Worm (Caenorhabditis elegans) whole organism, midembryonic: ENCODE results near the gene Y48C3A.5.

Source experiments
- T22C8.4 ChIP-seq: fragments of 200-800 bp; sonication (Bioruptor generic); IDR thresholded peaks from 2 replicates; pipeline ENCODE4 v1.3.6; 2022; ENCODE audit warnings: missing genetic modification characterization, missing compliant biosample characterization
- cog-1 ChIP-seq: sonication (generic microtip); optimal IDR thresholded peaks from 2 replicates; lab custom pipeline; 2016; ENCODE audit warnings: missing genetic modification characterization, missing compliant biosample characterization
- flt-1 ChIP-seq: fragments of 200-800 bp; sonication (Bioruptor generic); IDR thresholded peaks from 2 replicates; pipeline ENCODE4 v1.3.6; 2022; ENCODE audit warnings: missing genetic modification characterization, missing compliant biosample characterization
- klf-2 ChIP-seq: fragments of 200-800 bp; sonication (Bioruptor generic); conservative IDR thresholded peaks from 2 replicates; pipeline ENCODE4 v1.3.6; 2022; ENCODE audit warnings: missing genetic modification reagents, missing genetic modification characterization, missing compliant biosample characterization
- med-1 ChIP-seq: sonication (generic microtip); optimal IDR thresholded peaks from 2 replicates; lab custom pipeline; 2017; ENCODE audit warnings: missing genetic modification characterization, mild to moderate bottlenecking, missing compliant biosample characterization, antibody characterized with exemption, missing genetic modification reagents; ENCODE audit not compliant: insufficient read depth
- ref-1 ChIP-seq: fragments of 200-800 bp; sonication (Bioruptor generic); conservative IDR thresholded peaks from 2 replicates; pipeline ENCODE4 v1.3.6; 2022; ENCODE audit warnings: missing genetic modification reagents, missing genetic modification characterization, missing compliant biosample characterization
- tab-1 ChIP-seq: fragments of 200-800 bp; sonication (Bioruptor generic); IDR thresholded peaks from 2 replicates; pipeline ENCODE4 v1.3.6; 2022; ENCODE audit warnings: missing genetic modification characterization, missing compliant biosample characterization
- ztf-23 ChIP-seq: fragments of 200-800 bp; sonication (Bioruptor generic); IDR thresholded peaks from 2 replicates; pipeline ENCODE4 v1.3.6; 2022; ENCODE audit warnings: missing genetic modification reagents, missing genetic modification characterization, missing compliant biosample characterization
- ztf-29 ChIP-seq: fragments of 200-800 bp; sonication (Bioruptor generic); IDR thresholded peaks from 2 replicates; pipeline ENCODE4 v1.3.6; 2022; ENCODE audit warnings: missing genetic modification reagents, missing genetic modification characterization, missing compliant biosample characterization

Gene Y48C3A.5

DNA sequence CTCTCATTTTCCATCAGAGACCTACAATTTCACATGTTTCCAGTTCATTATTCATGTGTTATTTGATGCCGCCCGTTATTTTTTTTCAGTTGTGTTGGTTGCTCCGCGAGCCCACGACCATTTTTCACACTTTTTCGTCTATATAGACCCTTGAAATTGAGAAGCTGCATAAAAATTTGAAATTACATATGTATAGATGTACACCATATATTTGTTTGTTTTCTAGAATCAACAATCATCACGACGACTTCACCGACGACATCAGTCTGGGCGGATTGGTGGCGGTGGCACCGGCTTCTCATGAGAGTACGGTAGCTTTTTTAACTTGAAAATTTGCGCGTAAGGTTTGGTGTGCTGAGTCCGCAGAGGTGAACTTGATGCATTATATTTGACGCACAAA, at the start of gene Y48C3A.5:
Gene Y48C3A.5 (plus strand): TSS at position 301 of the 400 bp plus-strand sequence.
- TF ChIP-seq cog-1 (no peak), flt-1 (GFP tag; lab: Robert Waterston, UW) (no peak), T22C8.4 (no peak), klf-2 (GFP tag; lab: Robert Waterston, UW) (no peak), ztf-29 (no peak), med-1 (no peak), ztf-23 (no peak), ref-1 (GFP tag; lab: Robert Waterston, UW) (no peak), tab-1 (GFP tag; lab: Robert Waterston, UW) (no peak)

DNA sequence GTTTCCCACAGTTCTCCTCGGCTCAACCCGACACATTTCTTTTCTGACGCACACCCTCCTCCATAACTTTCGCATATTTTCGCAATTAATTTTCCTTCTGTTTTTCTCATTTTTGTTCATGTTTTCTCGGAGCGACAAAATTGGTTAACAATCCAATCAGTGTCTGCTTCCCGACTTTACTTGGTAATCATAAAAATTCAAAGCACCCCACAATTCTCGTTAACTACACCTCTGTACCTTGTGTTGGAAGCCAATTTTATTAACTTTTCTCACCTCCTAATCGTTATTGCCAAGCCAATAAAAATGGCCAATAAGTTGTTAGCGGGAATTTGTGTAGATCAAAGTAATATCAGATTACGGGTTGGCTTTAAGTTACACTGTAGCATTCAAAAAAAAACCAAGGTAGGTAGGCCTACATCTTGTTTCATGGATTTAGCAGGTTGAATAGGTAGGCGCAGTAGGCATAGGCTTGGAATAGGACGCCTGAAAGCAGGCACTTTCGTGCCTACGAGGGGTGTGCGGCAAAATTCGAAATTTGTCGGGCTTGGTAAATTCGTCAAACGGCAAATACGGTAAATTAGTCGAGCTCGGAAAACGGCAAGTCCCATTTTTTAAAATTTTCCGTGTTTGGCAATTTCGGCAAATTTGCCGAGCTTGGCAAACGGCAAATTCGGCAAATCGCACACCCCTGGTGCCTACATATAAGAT, 40.2 kb upstream of the Y48C3A.5 start:
- TF ChIP-seq ztf-29 (no peak), cog-1 (no peak), flt-1 (GFP tag; lab: Robert Waterston, UW) (no peak), ztf-23 (no peak), klf-2 (GFP tag; lab: Robert Waterston, UW) (no peak), med-1 (no peak), ref-1 (GFP tag; lab: Robert Waterston, UW) (no peak), T22C8.4 (no peak), tab-1 (GFP tag; lab: Robert Waterston, UW) (no peak)

DNA sequence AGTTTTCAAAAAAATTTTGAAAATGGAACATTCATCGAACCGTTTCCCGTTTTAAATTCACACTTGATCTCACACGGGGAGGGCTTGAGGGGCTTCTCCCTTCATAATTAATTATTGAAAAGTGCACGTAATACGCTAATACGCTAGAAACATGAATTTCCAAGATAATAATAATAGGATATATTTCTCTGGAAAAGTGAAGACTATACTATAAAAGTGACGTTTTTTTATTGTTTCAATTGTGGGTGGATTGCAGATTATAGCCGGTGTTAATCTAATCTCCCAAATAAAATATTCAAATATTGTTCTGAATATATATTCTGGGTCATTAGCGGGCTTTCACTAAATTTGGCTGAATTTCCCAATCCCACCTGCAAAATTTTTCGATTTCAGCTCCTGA, 37.2 kb upstream of the Y48C3A.5 start:
- TF ChIP-seq T22C8.4 = no peak
- no peak for TF ChIP-seq cog-1
- TF ChIP-seq tab-1 (GFP tag; lab: Robert Waterston, UW) = no peak
- TF ChIP-seq flt-1 (GFP tag; lab: Robert Waterston, UW) = no peak
- no peak for TF ChIP-seq klf-2 (GFP tag; lab: Robert Waterston, UW)
- no peak for TF ChIP-seq ztf-23
- no peak for TF ChIP-seq med-1

ce11 chrII:13235289-13235688, 35.6 kb upstream of the Y48C3A.5 start, which contains the start of gene flp-16:
Gene flp-16 (plus strand): TSS chrII:13235306.
- TF ChIP-seq cog-1 (no peak), ztf-23 (no peak), tab-1 (GFP tag; lab: Robert Waterston, UW) (no peak), flt-1 (GFP tag; lab: Robert Waterston, UW) (no peak), med-1 (no peak), klf-2 (GFP tag; lab: Robert Waterston, UW) (no peak), ztf-29 (no peak), T22C8.4 (no peak), ref-1 (GFP tag; lab: Robert Waterston, UW) (no peak)

ce11 chrII:13237829-13238404, 33.0 kb upstream of the Y48C3A.5 start, which contains the start of gene romo-1:
Gene romo-1 (minus strand): TSS chrII:13237907.
- TF ChIP-seq T22C8.4 (no peak), flt-1 (GFP tag; lab: Robert Waterston, UW) (no peak), ztf-23 (no peak), med-1 (no peak), ztf-29 (no peak)

- TF ChIP-seq tab-1 (GFP tag; lab: Robert Waterston, UW) = no peak
- TF ChIP-seq T22C8.4 = no peak
- TF ChIP-seq ztf-29 = no peak
Observed at ce11 chrII:13239593-13239992, 31.3 kb upstream of the Y48C3A.5 start.

DNA sequence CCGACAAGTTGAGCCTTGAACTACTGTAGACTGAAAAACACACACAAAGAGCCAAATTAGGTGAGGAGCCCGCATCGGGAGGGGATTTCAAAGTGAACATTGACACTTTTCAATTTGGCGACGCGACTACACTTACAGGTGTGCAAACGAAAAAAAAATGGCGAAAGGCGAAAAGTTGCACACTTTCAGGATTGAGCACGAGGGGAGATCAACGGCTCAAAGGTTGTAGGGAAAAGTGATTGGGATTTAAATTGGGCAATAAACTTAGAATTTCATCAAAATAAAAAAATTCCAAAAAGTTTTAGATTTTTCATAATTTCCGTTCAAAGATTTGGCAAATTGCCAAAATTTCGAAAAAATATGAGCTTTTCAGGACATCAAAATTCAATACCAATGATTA, 27.9 kb upstream of the Y48C3A.5 start, which contains the start of gene F15D4.4:
Gene F15D4.4 (minus strand): TSS at position 101 of the 400 bp plus-strand sequence.
- TF ChIP-seq klf-2 (GFP tag; lab: Robert Waterston, UW) (no peak), ztf-23 (no peak), ref-1 (GFP tag; lab: Robert Waterston, UW) (no peak), flt-1 (GFP tag; lab: Robert Waterston, UW) (no peak), cog-1 (no peak), tab-1 (GFP tag; lab: Robert Waterston, UW) (no peak), med-1 (no peak), T22C8.4 (no peak), ztf-29 (no peak)

- TF ChIP-seq tab-1 (GFP tag; lab: Robert Waterston, UW) = no peak
- TF ChIP-seq klf-2 (GFP tag; lab: Robert Waterston, UW) = no peak
- TF ChIP-seq cog-1 = no peak
- TF ChIP-seq med-1 = no peak
- TF ChIP-seq T22C8.4 = no peak
- TF ChIP-seq ztf-29 = no peak
- no peak for TF ChIP-seq flt-1 (GFP tag; lab: Robert Waterston, UW)
- no peak for TF ChIP-seq ref-1 (GFP tag; lab: Robert Waterston, UW)
- TF ChIP-seq ztf-23 = no peak
Observed at ce11 chrII:13245076-13245475, 25.8 kb upstream of the Y48C3A.5 start, which contains the start of gene F15D4.5. Gene F15D4.5 (plus strand): TSS chrII:13245376.

DNA sequence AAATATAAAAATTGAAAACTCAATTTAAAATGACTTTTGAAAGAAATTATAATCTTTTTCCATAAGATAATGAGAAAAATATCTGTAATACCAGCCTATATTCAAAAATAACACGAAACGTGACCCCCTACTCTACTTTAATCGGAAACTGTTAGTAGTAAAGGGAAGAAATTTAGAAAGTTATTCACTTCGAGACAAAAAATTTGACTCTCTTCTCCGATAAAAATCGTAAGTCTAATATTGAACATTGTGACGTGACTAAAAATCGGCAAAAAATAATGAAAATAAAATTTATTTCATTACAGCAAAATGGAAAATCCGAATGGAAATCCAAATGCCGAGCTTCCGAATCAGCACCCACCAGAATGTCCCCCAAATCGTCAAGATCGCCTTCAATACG, 22.0 kb upstream of the Y48C3A.5 start, which contains the start of gene F15D4.6:
Gene F15D4.6 (plus strand): TSS at position 301 of the 400 bp plus-strand sequence.
- TF ChIP-seq cog-1 = no peak
- TF ChIP-seq flt-1 (GFP tag; lab: Robert Waterston, UW) = no peak
- no peak for TF ChIP-seq ref-1 (GFP tag; lab: Robert Waterston, UW)
- TF ChIP-seq med-1 = no peak
- no peak for TF ChIP-seq ztf-23
- no peak for TF ChIP-seq T22C8.4
- TF ChIP-seq tab-1 (GFP tag; lab: Robert Waterston, UW) = no peak
- no peak for TF ChIP-seq klf-2 (GFP tag; lab: Robert Waterston, UW)
- TF ChIP-seq ztf-29 = no peak

DNA sequence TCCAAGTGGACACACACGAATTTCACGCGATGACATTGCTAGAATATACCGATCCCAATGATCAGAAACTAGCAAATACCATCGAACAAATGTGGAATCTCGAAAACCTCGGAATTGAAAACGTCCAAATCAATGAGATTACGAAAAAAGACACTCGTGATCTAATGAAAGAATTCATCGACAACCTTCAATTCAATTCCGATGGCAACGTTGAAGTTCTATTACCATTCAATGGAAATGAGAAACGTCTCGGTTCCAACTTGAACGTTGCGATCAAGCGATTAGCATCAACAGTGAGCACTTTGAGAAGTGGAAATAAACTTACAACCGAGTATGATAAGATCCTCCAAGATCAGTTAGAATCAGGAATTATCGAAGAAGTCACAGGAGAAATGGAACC, 15.6 kb upstream of the Y48C3A.5 start:
- TF ChIP-seq T22C8.4 = no peak
- no peak for TF ChIP-seq ztf-23
- TF ChIP-seq ztf-29 = no peak
- no peak for TF ChIP-seq klf-2 (GFP tag; lab: Robert Waterston, UW)
- TF ChIP-seq med-1 = no peak
- TF ChIP-seq cog-1 = no peak
- no peak for TF ChIP-seq tab-1 (GFP tag; lab: Robert Waterston, UW)
- TF ChIP-seq ref-1 (GFP tag; lab: Robert Waterston, UW) = no peak
- no peak for TF ChIP-seq flt-1 (GFP tag; lab: Robert Waterston, UW)
